Worm (Caenorhabditis elegans): ENCODE measurements around the gene ZK945.8.

ce11 chrII:10106870-10107269 is 1.6 kb upstream of the ZK945.8 start, which contains the start of gene ZK945.6:
- TF ChIP-seq zip-11 (GFP tag; IDR thresholded peaks at IDR 0.05) (no peak), lsy-2 (tag; optimal IDR thresholded peaks at IDR 0.05) (no peak), ama-1 (optimal IDR thresholded peaks at IDR 0.05) (no peak), lin-1 (GFP tag; IDR thresholded peaks at IDR 0.05) (no peak), nhr-76 (tag; optimal IDR thresholded peaks at IDR 0.05) (no peak), R02D3.7 (tag; optimal IDR thresholded peaks at IDR 0.05) (no peak), lin-38 (GFP tag; IDR thresholded peaks at IDR 0.05) (no peak)

Measured in whole organism, L4 larva.